Fruit fly (Drosophila melanogaster) whole organism, embryonic: ENCODE results near the gene CG44838.

ENCODE experiments used
- Adf1 ChIP-seq: fragments of 200-800 bp; sonication (Bioruptor generic); IDR thresholded peaks from 2 replicates; pipeline ENCODE4 v1.3.6; 2022; ENCODE audit warnings: missing biosample characterization, missing genetic modification characterization
- CG10654 ChIP-seq: fragments of 200-800 bp; sonication (Bioruptor generic); optimal IDR thresholded peaks from 2 replicates; lab custom pipeline; 2016; ENCODE audit warnings: missing biosample characterization, missing genetic modification characterization
- CG12155 ChIP-seq: fragments of 200-800 bp; sonication (Bioruptor generic); optimal IDR thresholded peaks from 3 replicates; lab custom pipeline; 2016; ENCODE audit warnings: missing biosample characterization, missing genetic modification characterization
- CG13296 ChIP-seq: fragments of 200-800 bp; sonication (Bioruptor generic); optimal IDR thresholded peaks from 3 replicates; lab custom pipeline; 2018; ENCODE audit warnings: missing biosample characterization, mild to moderate bottlenecking, missing genetic modification characterization
- CG14441 ChIP-seq: fragments of 200-800 bp; sonication (Bioruptor generic); IDR thresholded peaks from 2 replicates; pipeline ENCODE4 v1.3.6; 2022; ENCODE audit warnings: missing biosample characterization, missing genetic modification characterization
- CG15601 ChIP-seq: fragments of 200-800 bp; sonication (Bioruptor generic); optimal IDR thresholded peaks from 3 replicates; lab custom pipeline; 2019; ENCODE audit warnings: missing biosample characterization, mild to moderate bottlenecking, missing genetic modification characterization, moderate library complexity
- CG17186 ChIP-seq: fragments of 200-800 bp; sonication (Bioruptor generic); optimal IDR thresholded peaks from 3 replicates; lab custom pipeline; 2017; ENCODE audit warnings: missing biosample characterization, missing genetic modification reagents, missing genetic modification characterization
- CG30403 ChIP-seq: fragments of 200-800 bp; sonication (Bioruptor generic); optimal IDR thresholded peaks from 3 replicates; lab custom pipeline; 2016; ENCODE audit warnings: missing biosample characterization, missing genetic modification characterization
- CG31224 ChIP-seq: fragments of 200-800 bp; sonication (Bioruptor generic); IDR thresholded peaks from 2 replicates; pipeline ENCODE4 v1.3.6; 2022; ENCODE audit warnings: missing biosample characterization, missing genetic modification characterization
- CG31365 ChIP-seq: fragments of 200-800 bp; sonication (Bioruptor generic); optimal IDR thresholded peaks from 2 replicates; lab custom pipeline; 2018; ENCODE audit warnings: missing biosample characterization, mild to moderate bottlenecking, missing genetic modification characterization
- CG4282 ChIP-seq: fragments of 200-800 bp; sonication (Bioruptor generic); optimal IDR thresholded peaks from 2 replicates; lab custom pipeline; 2016; ENCODE audit warnings: missing biosample characterization, missing genetic modification characterization
- CG4360 ChIP-seq: fragments of 200-800 bp; sonication (Bioruptor generic); IDR thresholded peaks from 2 replicates; pipeline ENCODE4 v1.3.6; 2022; ENCODE audit warnings: missing biosample characterization, missing genetic modification characterization
- CG8089 ChIP-seq: fragments of 200-800 bp; sonication (Bioruptor generic); optimal IDR thresholded peaks from 3 replicates; lab custom pipeline; 2016; ENCODE audit warnings: missing biosample characterization, missing genetic modification characterization
- CG9437 ChIP-seq: fragments of 200-800 bp; sonication (Bioruptor generic); optimal IDR thresholded peaks from 2 replicates; lab custom pipeline; 2018; ENCODE audit warnings: missing biosample characterization, mild to moderate bottlenecking, missing genetic modification characterization
- CG9797 ChIP-seq: fragments of 200-800 bp; sonication (Bioruptor generic); optimal IDR thresholded peaks from 3 replicates; lab custom pipeline; 2018; ENCODE audit warnings: missing biosample characterization, mild to moderate bottlenecking, missing genetic modification characterization
- CkIIα-i1 ChIP-seq: fragments of 200-800 bp; sonication (Bioruptor generic); IDR thresholded peaks from 2 replicates; pipeline ENCODE4 v1.3.6; 2022; ENCODE audit warnings: missing biosample characterization, missing genetic modification characterization
- Dip3 ChIP-seq: fragments of 200-800 bp; sonication (Bioruptor generic); optimal IDR thresholded peaks from 3 replicates; lab custom pipeline; 2016; ENCODE audit warnings: missing biosample characterization, missing genetic modification characterization
- Fer1 ChIP-seq: fragments of 200-800 bp; sonication (Bioruptor generic); optimal IDR thresholded peaks from 2 replicates; lab custom pipeline; 2017; ENCODE audit warnings: missing biosample characterization, mild to moderate bottlenecking, missing genetic modification characterization
- H2.0 ChIP-seq: fragments of 200-800 bp; sonication (Bioruptor generic); IDR thresholded peaks from 2 replicates; pipeline ENCODE4 v1.3.6; 2022; ENCODE audit warnings: missing biosample characterization, missing genetic modification characterization
- Mad ChIP-seq: fragments of 200-800 bp; sonication (Bioruptor generic); optimal IDR thresholded peaks from 2 replicates; lab custom pipeline; 2016; ENCODE audit warnings: missing biosample characterization, missing genetic modification characterization
- Myb ChIP-seq: fragments of 200-800 bp; sonication (Bioruptor generic); optimal IDR thresholded peaks from 2 replicates; lab custom pipeline; 2016; ENCODE audit warnings: missing biosample characterization, missing genetic modification characterization
- Optix ChIP-seq: fragments of 200-800 bp; sonication (Bioruptor generic); IDR thresholded peaks from 3 replicates; pipeline ENCODE4 v1.3.6; 2022; ENCODE audit warnings: missing biosample characterization, missing genetic modification characterization
- Rx ChIP-seq: fragments of 200-800 bp; sonication (Bioruptor generic); IDR thresholded peaks from 2 replicates; pipeline ENCODE4 v1.3.6; 2022; ENCODE audit warnings: missing biosample characterization, missing genetic modification characterization
- Spps ChIP-seq: fragments of 200-800 bp; sonication (Bioruptor generic); optimal IDR thresholded peaks from 2 replicates; lab custom pipeline; 2018; ENCODE audit warnings: missing biosample characterization, mild to moderate bottlenecking, missing genetic modification characterization
- abd-A ChIP-seq: fragments of 200-800 bp; sonication (Bioruptor generic); optimal IDR thresholded peaks from 3 replicates; lab custom pipeline; 2019; ENCODE audit warnings: missing biosample characterization, mild to moderate bottlenecking, missing genetic modification characterization, moderate library complexity
- ac ChIP-seq: fragments of 200-800 bp; sonication (Bioruptor generic); optimal IDR thresholded peaks from 3 replicates; lab custom pipeline; 2017; ENCODE audit warnings: missing biosample characterization, mild to moderate bottlenecking, missing genetic modification characterization
- bowl ChIP-seq: fragments of 200-800 bp; sonication (Bioruptor generic); IDR thresholded peaks from 2 replicates; pipeline ENCODE4 v1.3.6; 2022; ENCODE audit warnings: missing biosample characterization, missing genetic modification characterization
- bsh ChIP-seq, 2 experiments: fragments of 200-800 bp; sonication (Bioruptor generic); optimal IDR thresholded peaks; 2 replicates each; lab custom pipeline; 2017 to 2018; ENCODE audit warnings: mild to moderate bottlenecking in 2 of 2, missing biosample characterization in 2 of 2, missing genetic modification characterization in 2 of 2, moderate library complexity in 1 of 2
- caup ChIP-seq: fragments of 200-800 bp; sonication (Bioruptor generic); optimal IDR thresholded peaks from 3 replicates; lab custom pipeline; 2017; ENCODE audit warnings: missing biosample characterization, mild to moderate bottlenecking, missing genetic modification characterization, moderate library complexity; ENCODE audit not compliant: severe bottlenecking
- crol ChIP-seq: fragments of 200-800 bp; sonication (Bioruptor generic); IDR thresholded peaks from 2 replicates; pipeline ENCODE4 v1.3.6; 2022; ENCODE audit warnings: missing biosample characterization, missing genetic modification characterization
- danr ChIP-seq: fragments of 200-800 bp; sonication (Bioruptor generic); IDR thresholded peaks from 2 replicates; pipeline ENCODE4 v1.3.6; 2022; ENCODE audit warnings: missing biosample characterization, missing genetic modification characterization
- dmrt99B ChIP-seq: fragments of 200-800 bp; sonication (Bioruptor generic); optimal IDR thresholded peaks from 2 replicates; lab custom pipeline; 2018; ENCODE audit warnings: missing biosample characterization, mild to moderate bottlenecking, missing genetic modification characterization, moderate library complexity
- ewg ChIP-seq: fragments of 200-800 bp; sonication (Bioruptor generic); optimal IDR thresholded peaks from 3 replicates; lab custom pipeline; 2017; ENCODE audit warnings: mild to moderate bottlenecking, missing biosample characterization, missing genetic modification reagents, missing genetic modification characterization
- fd102C ChIP-seq: fragments of 200-800 bp; sonication (Bioruptor generic); optimal IDR thresholded peaks from 2 replicates; lab custom pipeline; 2018; ENCODE audit warnings: missing biosample characterization, mild to moderate bottlenecking, missing genetic modification characterization, moderate library complexity
- fru ChIP-seq: fragments of >200 bp; optimal IDR thresholded peaks from 2 replicates; lab custom pipeline; 2017
- gfzf ChIP-seq: fragments of 200-800 bp; sonication (Bioruptor generic); optimal IDR thresholded peaks from 2 replicates; lab custom pipeline; 2016; ENCODE audit warnings: missing biosample characterization, mild to moderate bottlenecking, missing genetic modification characterization, moderate library complexity
- grau ChIP-seq: fragments of 200-800 bp; optimal IDR thresholded peaks from 3 replicates; lab custom pipeline; 2019; ENCODE audit warnings: missing biosample characterization, mild to moderate bottlenecking, missing genetic modification characterization, moderate library complexity
- hbn ChIP-seq: fragments of 200-800 bp; sonication (Bioruptor generic); IDR thresholded peaks from 2 replicates; pipeline ENCODE4 v1.3.6; 2022; ENCODE audit warnings: missing biosample characterization, missing genetic modification characterization; ENCODE audit not compliant: partially characterized antibody
- knrl ChIP-seq: fragments of 200-800 bp; sonication (Bioruptor generic); IDR thresholded peaks from 3 replicates; pipeline ENCODE4 v1.3.6; 2022; ENCODE audit warnings: missing biosample characterization, missing genetic modification characterization; ENCODE audit not compliant: partially characterized antibody
- lbe ChIP-seq: fragments of 200-800 bp; sonication (Bioruptor generic); optimal IDR thresholded peaks from 2 replicates; lab custom pipeline; 2016; ENCODE audit warnings: missing biosample characterization, mild to moderate bottlenecking, missing genetic modification characterization
- nau ChIP-seq: fragments of 200-800 bp; sonication (Bioruptor generic); optimal IDR thresholded peaks from 3 replicates; lab custom pipeline; 2017; ENCODE audit warnings: missing biosample characterization, mild to moderate bottlenecking, missing genetic modification characterization, missing genetic modification reagents
- oc ChIP-seq: fragments of 200-800 bp; sonication (Bioruptor generic); optimal IDR thresholded peaks from 2 replicates; lab custom pipeline; 2018; ENCODE audit warnings: missing biosample characterization, mild to moderate bottlenecking, missing genetic modification characterization, moderate library complexity
- org-1 ChIP-seq: fragments of 200-800 bp; sonication (Bioruptor generic); optimal IDR thresholded peaks from 2 replicates; lab custom pipeline; 2017; ENCODE audit warnings: missing biosample characterization, missing genetic modification characterization
- p53 ChIP-seq: fragments of 200-800 bp; sonication (Bioruptor generic); optimal IDR thresholded peaks from 2 replicates; lab custom pipeline; 2016; ENCODE audit warnings: missing biosample characterization, missing genetic modification characterization
- pzg ChIP-seq: fragments of 200-800 bp; sonication (Bioruptor generic); optimal IDR thresholded peaks from 3 replicates; lab custom pipeline; 2018; ENCODE audit warnings: missing biosample characterization, mild to moderate bottlenecking, missing genetic modification characterization, moderate library complexity
- ranshi ChIP-seq: fragments of 200-800 bp; sonication (Bioruptor generic); IDR thresholded peaks from 2 replicates; pipeline ENCODE4 v1.3.6; 2022; ENCODE audit warnings: missing biosample characterization, missing genetic modification characterization
- tin ChIP-seq: fragments of 200-800 bp; sonication (Bioruptor generic); optimal IDR thresholded peaks from 3 replicates; lab custom pipeline; 2016; ENCODE audit warnings: missing biosample characterization, missing genetic modification characterization
- trem ChIP-seq: fragments of 200-800 bp; optimal IDR thresholded peaks from 3 replicates; lab custom pipeline; 2019; ENCODE audit warnings: missing biosample characterization, mild to moderate bottlenecking, missing genetic modification characterization, moderate library complexity
- vfl ChIP-seq: fragments of 200-800 bp; sonication (Bioruptor generic); optimal IDR thresholded peaks from 2 replicates; lab custom pipeline; 2016; ENCODE audit warnings: missing biosample characterization, missing genetic modification characterization
- wdn ChIP-seq: fragments of 200-800 bp; sonication (Bioruptor generic); IDR thresholded peaks from 2 replicates; pipeline ENCODE4 v1.3.6; 2022; ENCODE audit warnings: missing biosample characterization, missing genetic modification characterization

The CG44838 gene

dm6 chr3L:9451522-9452118 is 9.2 kb upstream of the CG44838 start, which contains the start of the genes CG3448 and ghi (continued):
- TF ChIP-seq abd-A (tag; lab: Kevin White, UChicago) (peak; percentile 87), CG4282 (GFP tag; lab: Kevin White, UChicago) (no peak), ac (no peak), fru (lab: Kevin White, UChicago) (no peak), vfl (GFP tag; lab: Kevin White, UChicago) (peak; percentile 14), CG31224 (peak; percentile 40), CG17186 (GFP tag; lab: Kevin White, UChicago) (peak; percentile 22), CG14441 (GFP tag; lab: Robert Waterston, UW) (peak; percentile 40; the same call in 1 of the 2 replicates), dmrt99B (tag; lab: Kevin White, UChicago) (peak; percentile 69), ewg (GFP tag; lab: Kevin White, UChicago) (peak; percentile 28), CG9437 (GFP tag; lab: Kevin White, UChicago) (no peak), wdn (GFP tag; lab: Robert Waterston, UW) (no peak), bsh (GFP tag; optimal IDR thresholded peaks at IDR 0.05; lab: Kevin White, UChicago) (peak in 1 of 2 experiments; percentile 40), CG30403 (peak; percentile 76), fd102C (GFP tag; lab: Kevin White, UChicago) (no peak), H2.0 (GFP tag; lab: Robert Waterston, UW) (no peak), ranshi (GFP tag; lab: Robert Waterston, UW) (peak; percentile 43; the same call in 1 of the 2 replicates), gfzf (GFP tag; lab: Kevin White, UChicago) (peak; percentile 1), p53 (GFP tag; lab: Kevin White, UChicago) (no peak), CG31365 (tag; lab: Kevin White, UChicago) (no peak), crol (GFP tag; lab: Robert Waterston, UW) (no peak), Fer1 (peak; percentile 82), Myb (GFP tag; lab: Kevin White, UChicago) (peak; percentile 87), grau (tag; lab: Kevin White, UChicago) (peak; percentile 53), hbn (GFP tag; lab: Robert Waterston, UW) (peak; percentile 62), nau (GFP tag; lab: Kevin White, UChicago) (no peak), CG13296 (peak; percentile 76), oc (tag; lab: Kevin White, UChicago) (no peak), Optix (GFP tag; lab: Robert Waterston, UW) (no peak), bowl (GFP tag; lab: Robert Waterston, UW) (no peak), caup (GFP tag; lab: Kevin White, UChicago) (peak; percentile 33), Mad (GFP tag; lab: Kevin White, UChicago) (peak; percentile 37), danr (GFP tag; lab: Robert Waterston, UW) (0 out of 2 replicates have a peak, but pooled peaks have one; percentile 6), pzg (peak; percentile 69), CG15601 (tag; lab: Kevin White, UChicago) (peak; percentile 45), tin (GFP tag; lab: Kevin White, UChicago) (peak; percentile 75), CG12155 (GFP tag; lab: Kevin White, UChicago) (peak; percentile 57), CG8089 (GFP tag; lab: Kevin White, UChicago) (no peak), CG4360 (no peak), org-1 (no peak), CkIIα-i1 (GFP tag; lab: Robert Waterston, UW) (no peak), CG10654 (GFP tag; lab: Kevin White, UChicago) (peak; percentile 62), CG9797 (GFP tag; lab: Kevin White, UChicago) (peak; percentile 14), knrl (peak; percentile 55; the same call in 2 of the 3 replicates), Spps (tag; lab: Kevin White, UChicago) (peak; percentile 54), lbe (GFP tag; lab: Kevin White, UChicago) (peak; percentile 79), Rx (GFP tag; lab: Robert Waterston, UW) (peak; percentile 22; the same call in 1 of the 2 replicates), Dip3 (GFP tag; lab: Kevin White, UChicago) (peak; percentile 28), trem (tag; lab: Kevin White, UChicago) (peak; percentile 84), Adf1 (no peak)
